Worm (Caenorhabditis elegans) whole organism, L4/young adult: ENCODE measurements around the gene git-1.

ENCODE experiments used
- W03F9.2 ChIP-seq: fragments of 150-350 bp; optimal IDR thresholded peaks from 2 replicates; lab custom pipeline; 2014; ENCODE audit warnings: missing biosample characterization, missing genetic modification characterization
- dao-5 ChIP-seq: sonication (generic microtip); optimal IDR thresholded peaks from 2 replicates; lab custom pipeline; 2016; ENCODE audit warnings: missing genotype, missing genetic modification characterization, moderate library complexity, missing compliant biosample characterization
- him-1 ChIP-seq: sonication (generic microtip); optimal IDR thresholded peaks from 2 replicates; lab custom pipeline; 2016; ENCODE audit warnings: missing genotype, missing genetic modification reagents, missing genetic modification characterization, missing compliant biosample characterization

DNA sequence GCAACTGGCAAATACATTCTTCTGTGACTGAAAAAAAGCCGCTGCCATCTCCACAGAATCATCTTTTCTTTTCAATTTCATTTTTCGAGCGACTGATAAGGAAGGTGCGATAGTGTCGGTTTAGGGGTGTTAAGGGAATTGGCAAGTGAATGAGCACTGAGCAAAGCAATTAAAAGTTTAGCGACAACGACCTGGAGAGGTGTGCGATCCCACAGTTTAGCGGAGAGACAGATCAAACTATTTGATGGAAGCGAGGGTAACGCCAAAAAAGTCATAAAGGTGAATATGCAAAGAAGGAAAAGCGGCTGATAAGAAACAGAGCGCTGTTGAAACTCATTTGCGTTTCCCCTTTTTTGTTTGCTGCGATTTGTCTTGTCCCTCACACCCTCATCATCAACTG, 4.3 kb downstream of the git-1 start, which contains the start of the genes F14F3.5 and slcf-1:
- TF ChIP-seq W03F9.2, result no peak
- no peak for TF ChIP-seq him-1 (tag; lab: Kevin White, UChicago)
- TF ChIP-seq dao-5 (tag; lab: Kevin White, UChicago), result no peak
